Fruit fly (Drosophila melanogaster) whole organism, embryonic: ENCODE results near the gene CG46467.
A peak's percentile ranks its signal among the peaks of the same experiment; 100 is the strongest.

Experiments used
- Abd-B ChIP-seq: fragments of 200-800 bp; sonication (Bioruptor generic); optimal IDR thresholded peaks from 2 replicates; lab custom pipeline; 2018; ENCODE audit warnings: missing biosample characterization, mild to moderate bottlenecking, missing genetic modification characterization, moderate library complexity
- Asciz ChIP-seq: fragments of 200-800 bp; sonication (Bioruptor generic); optimal IDR thresholded peaks from 2 replicates; lab custom pipeline; 2017; ENCODE audit warnings: missing biosample characterization, mild to moderate bottlenecking, missing genetic modification characterization, missing genetic modification reagents
- Awh ChIP-seq: fragments of 200-800 bp; sonication (Bioruptor generic); IDR thresholded peaks from 2 replicates; pipeline ENCODE4, ENCODE4 v1.3.6; 2022; ENCODE audit warnings: missing biosample characterization, missing genetic modification characterization
- B-H2 ChIP-seq: fragments of 200-800 bp; sonication (Bioruptor generic); optimal IDR thresholded peaks from 2 replicates; lab custom pipeline; 2018; ENCODE audit warnings: missing biosample characterization, mild to moderate bottlenecking, missing genetic modification characterization
- CG12104 ChIP-seq: fragments of 200-800 bp; sonication (Bioruptor generic); optimal IDR thresholded peaks from 3 replicates; lab custom pipeline; 2016; ENCODE audit warnings: missing biosample characterization, missing genetic modification characterization
- CG12299 ChIP-seq: fragments of 200-800 bp; sonication (Bioruptor generic); optimal IDR thresholded peaks from 2 replicates; lab custom pipeline; 2018; ENCODE audit warnings: missing biosample characterization, mild to moderate bottlenecking, missing genetic modification characterization
- CG12391 ChIP-seq: fragments of 200-800 bp; sonication (Bioruptor generic); optimal IDR thresholded peaks from 3 replicates; lab custom pipeline; 2018; ENCODE audit warnings: missing biosample characterization, mild to moderate bottlenecking, missing genetic modification characterization, moderate library complexity
- CG13894 ChIP-seq: fragments of 200-800 bp; sonication (Bioruptor generic); optimal IDR thresholded peaks from 3 replicates; lab custom pipeline; 2018; ENCODE audit warnings: missing biosample characterization, mild to moderate bottlenecking, missing genetic modification characterization, moderate library complexity
- CG14441 ChIP-seq: fragments of 200-800 bp; sonication (Bioruptor generic); IDR thresholded peaks from 2 replicates; pipeline ENCODE4 v1.3.6; 2022; ENCODE audit warnings: missing biosample characterization, missing genetic modification characterization
- CG14965 ChIP-seq: fragments of 200-800 bp; sonication (Bioruptor generic); optimal IDR thresholded peaks from 2 replicates; lab custom pipeline; 2016; ENCODE audit warnings: missing biosample characterization, missing genetic modification characterization, borderline replicate concordance
- CG15514 ChIP-seq: fragments of 200-800 bp; sonication (Bioruptor generic); optimal IDR thresholded peaks from 3 replicates; lab custom pipeline; 2017; ENCODE audit warnings: missing biosample characterization, missing genetic modification characterization, mild to moderate bottlenecking, moderate library complexity, missing genetic modification reagents
- CG17186 ChIP-seq: fragments of 200-800 bp; sonication (Bioruptor generic); optimal IDR thresholded peaks from 3 replicates; lab custom pipeline; 2017; ENCODE audit warnings: missing biosample characterization, missing genetic modification reagents, missing genetic modification characterization
- CG18011 ChIP-seq: fragments of 200-800 bp; sonication (Bioruptor generic); optimal IDR thresholded peaks from 2 replicates; lab custom pipeline; 2017; ENCODE audit warnings: missing biosample characterization, missing genetic modification characterization, mild to moderate bottlenecking, moderate library complexity, missing genotype
- CG31441 ChIP-seq: fragments of 200-800 bp; sonication (Bioruptor generic); IDR thresholded peaks from 2 replicates; pipeline ENCODE4 v1.3.6; 2022; ENCODE audit warnings: missing biosample characterization, missing genetic modification characterization
- CG34224 ChIP-seq: fragments of 200-800 bp; sonication (Bioruptor generic); IDR thresholded peaks from 3 replicates; pipeline ENCODE4 v1.3.6; 2022; ENCODE audit warnings: missing biosample characterization, missing genetic modification characterization; ENCODE audit not compliant: partially characterized antibody
- CG4820 ChIP-seq: fragments of 200-800 bp; sonication (Bioruptor generic); optimal IDR thresholded peaks from 3 replicates; lab custom pipeline; 2016; ENCODE audit warnings: missing biosample characterization, missing genetic modification characterization
- CG6254 ChIP-seq: fragments of 200-800 bp; sonication (Bioruptor generic); optimal IDR thresholded peaks from 3 replicates; lab custom pipeline; 2017; ENCODE audit warnings: mild to moderate bottlenecking, missing biosample characterization, missing genetic modification reagents, missing genetic modification characterization
- CG6683 ChIP-seq: fragments of 200-800 bp; sonication (Bioruptor generic); optimal IDR thresholded peaks from 2 replicates; lab custom pipeline; 2017; ENCODE audit warnings: missing biosample characterization, mild to moderate bottlenecking, missing genetic modification characterization, missing genetic modification reagents
- Chrac-16 ChIP-seq: fragments of 200-800 bp; sonication (Bioruptor generic); optimal IDR thresholded peaks from 3 replicates; lab custom pipeline; 2016; ENCODE audit warnings: missing biosample characterization, missing genetic modification characterization
- Deaf1 ChIP-seq: fragments of 200-800 bp; optimal IDR thresholded peaks from 3 replicates; lab custom pipeline; 2019; ENCODE audit warnings: missing biosample characterization, mild to moderate bottlenecking, missing genetic modification characterization, moderate library complexity
- Hand ChIP-seq: fragments of 200-800 bp; sonication (Bioruptor generic); optimal IDR thresholded peaks from 2 replicates; lab custom pipeline; 2017; ENCODE audit warnings: mild to moderate bottlenecking, missing biosample characterization, missing genetic modification reagents, missing genetic modification characterization
- HmgZ ChIP-seq: fragments of 200-800 bp; sonication (Bioruptor generic); optimal IDR thresholded peaks from 2 replicates; lab custom pipeline; 2018; ENCODE audit warnings: missing biosample characterization, mild to moderate bottlenecking, missing genetic modification characterization
- Hr39 ChIP-seq: fragments of >200 bp; optimal IDR thresholded peaks from 2 replicates; lab custom pipeline; 2017
- Lim3 ChIP-seq: fragments of 200-800 bp; sonication (Bioruptor generic); IDR thresholded peaks from 2 replicates; pipeline ENCODE4 v1.3.6; 2022; ENCODE audit warnings: missing biosample characterization, missing genetic modification characterization
- Max ChIP-seq: fragments of 200-800 bp; sonication (Bioruptor generic); optimal IDR thresholded peaks from 2 replicates; lab custom pipeline; 2016; ENCODE audit warnings: missing biosample characterization, mild to moderate bottlenecking, missing genetic modification characterization
- Nf-YB ChIP-seq: fragments of 200-800 bp; sonication (Bioruptor generic); optimal IDR thresholded peaks from 3 replicates; lab custom pipeline; 2019; ENCODE audit warnings: missing biosample characterization, mild to moderate bottlenecking, missing genetic modification characterization, moderate library complexity
- Sox100B ChIP-seq: fragments of 200-800 bp; sonication (Bioruptor generic); optimal IDR thresholded peaks from 3 replicates; lab custom pipeline; 2018; ENCODE audit warnings: missing biosample characterization, mild to moderate bottlenecking, missing genetic modification characterization
- Tbp ChIP-seq: fragments of >200 bp; optimal IDR thresholded peaks from 2 replicates; lab custom pipeline; 2018; ENCODE audit warnings: missing biosample characterization, missing genetic modification characterization
- Usf ChIP-seq: fragments of 200-800 bp; sonication (Bioruptor generic); optimal IDR thresholded peaks from 2 replicates; lab custom pipeline; 2017; ENCODE audit warnings: missing genotype, missing biosample characterization, missing genetic modification characterization
- Xrp1 ChIP-seq: fragments of 200-800 bp; sonication (Bioruptor generic); IDR thresholded peaks from 2 replicates; pipeline ENCODE4 v1.3.6; 2022; ENCODE audit warnings: missing biosample characterization, missing genetic modification characterization
- bcd ChIP-seq: fragments of 200-800 bp; sonication (Bioruptor generic); optimal IDR thresholded peaks from 2 replicates; lab custom pipeline; 2017; ENCODE audit warnings: missing biosample characterization, mild to moderate bottlenecking, missing genetic modification characterization
- cad ChIP-seq: fragments of >200 bp; optimal IDR thresholded peaks from 2 replicates; lab custom pipeline; 2017; ENCODE audit warnings: missing biosample characterization, missing genetic modification characterization
- cas ChIP-seq: fragments of 200-800 bp; sonication (Bioruptor generic); IDR thresholded peaks from 2 replicates; pipeline ENCODE4 v1.3.6; 2022; ENCODE audit warnings: missing biosample characterization, missing genetic modification characterization
- cato ChIP-seq: fragments of 200-800 bp; sonication (Bioruptor generic); optimal IDR thresholded peaks from 2 replicates; lab custom pipeline; 2016; ENCODE audit warnings: missing biosample characterization, missing genetic modification characterization, borderline replicate concordance
- caup ChIP-seq: fragments of 200-800 bp; sonication (Bioruptor generic); optimal IDR thresholded peaks from 3 replicates; lab custom pipeline; 2017; ENCODE audit warnings: missing biosample characterization, mild to moderate bottlenecking, missing genetic modification characterization, moderate library complexity; ENCODE audit not compliant: severe bottlenecking
- chn ChIP-seq: fragments of 200-800 bp; sonication (Bioruptor generic); optimal IDR thresholded peaks from 2 replicates; lab custom pipeline; 2016; ENCODE audit warnings: missing biosample characterization, missing genetic modification characterization
- danr ChIP-seq: fragments of 200-800 bp; sonication (Bioruptor generic); IDR thresholded peaks from 2 replicates; pipeline ENCODE4 v1.3.6; 2022; ENCODE audit warnings: missing biosample characterization, missing genetic modification characterization
- disco-r ChIP-seq: fragments of 200-800 bp; sonication (Bioruptor generic); optimal IDR thresholded peaks from 2 replicates; lab custom pipeline; 2016; ENCODE audit warnings: missing biosample characterization, missing genetic modification characterization
- dpn ChIP-seq, 2 experiments: fragments of 200-800 bp; sonication (Bioruptor generic); optimal IDR thresholded peaks; 3 replicates each; lab custom pipeline; 2016; ENCODE audit warnings: missing biosample characterization in 2 of 2, missing genetic modification characterization in 2 of 2
- gfzf ChIP-seq: fragments of 200-800 bp; sonication (Bioruptor generic); optimal IDR thresholded peaks from 2 replicates; lab custom pipeline; 2016; ENCODE audit warnings: missing biosample characterization, mild to moderate bottlenecking, missing genetic modification characterization, moderate library complexity
- hb ChIP-seq: fragments of 200-800 bp; sonication (Bioruptor generic); IDR thresholded peaks from 3 replicates; pipeline ENCODE4 v1.3.6; 2022; ENCODE audit warnings: missing biosample characterization, missing genetic modification characterization; ENCODE audit not compliant: partially characterized antibody
- lov ChIP-seq, 2 experiments: fragments of 200-800 bp in 1 of 2; fragments of >200 bp in 1 of 2; sonication (Bioruptor generic) in 1 of 2; IDR thresholded peaks in 1 of 2; optimal IDR thresholded peaks in 1 of 2; 2 replicates in 1 of 2; 3 replicates in 1 of 2; pipeline versions ENCODE4 v1.3.6 to Lab custom; 2017 to 2022; ENCODE audit warnings: missing biosample characterization in 1 of 2, missing genetic modification characterization in 1 of 2
- oc ChIP-seq: fragments of 200-800 bp; sonication (Bioruptor generic); optimal IDR thresholded peaks from 2 replicates; lab custom pipeline; 2018; ENCODE audit warnings: missing biosample characterization, mild to moderate bottlenecking, missing genetic modification characterization, moderate library complexity
- ro ChIP-seq: fragments of 200-800 bp; sonication (Bioruptor generic); IDR thresholded peaks from 2 replicates; pipeline ENCODE4 v1.3.6; 2022; ENCODE audit warnings: missing biosample characterization, missing genetic modification characterization
- sd ChIP-seq: fragments of 200-800 bp; sonication (Bioruptor generic); optimal IDR thresholded peaks from 3 replicates; lab custom pipeline; 2018; ENCODE audit warnings: missing biosample characterization, mild to moderate bottlenecking, missing genetic modification characterization, moderate library complexity
- so ChIP-seq: fragments of 200-800 bp; sonication (Bioruptor generic); IDR thresholded peaks from 3 replicates; pipeline ENCODE4 v1.3.6; 2022; ENCODE audit warnings: missing biosample characterization, missing genetic modification characterization
- ssp ChIP-seq: fragments of 200-800 bp; sonication (Bioruptor generic); IDR thresholded peaks from 2 replicates; pipeline ENCODE4 v1.3.6; 2022; ENCODE audit warnings: missing biosample characterization, missing genetic modification characterization
- toy ChIP-seq: fragments of 200-800 bp; sonication (Bioruptor generic); IDR thresholded peaks from 2 replicates; pipeline ENCODE4 v1.3.6; 2022; ENCODE audit warnings: missing biosample characterization, missing genetic modification characterization
- trh ChIP-seq: fragments of 200-800 bp; sonication (Bioruptor generic); optimal IDR thresholded peaks from 2 replicates; lab custom pipeline; 2016; ENCODE audit warnings: missing biosample characterization, missing genetic modification characterization

Gene CG46467

dm6 chr3R:9939333-9939979, 65.0 kb downstream of the CG46467 start (continued):
- TF ChIP-seq hb (GFP tag; lab: Robert Waterston, UW): 0 out of 3 replicates have a peak, but pooled peaks have one; percentile 34
- TF ChIP-seq Lim3 (GFP tag; lab: Robert Waterston, UW): no peak
- no peak for TF ChIP-seq Hr39 (lab: Kevin White, UChicago)
- peak; percentile 23 for TF ChIP-seq B-H2 (GFP tag; lab: Kevin White, UChicago)
- TF ChIP-seq Abd-B (GFP tag; lab: Kevin White, UChicago): no peak
- TF ChIP-seq ssp (GFP tag; lab: Robert Waterston, UW): no peak
- peak; percentile 66 for TF ChIP-seq sd (tag; lab: Kevin White, UChicago)
- peak; percentile 13 for TF ChIP-seq CG15514 (GFP tag; lab: Kevin White, UChicago)
- TF ChIP-seq cad (GFP tag; lab: Kevin White, UChicago): no peak
- no peak for TF ChIP-seq CG14965 (GFP tag; lab: Kevin White, UChicago)
- peak; percentile 18; the same call in 1 of the 3 replicates for TF ChIP-seq CG34224 (GFP tag; lab: Robert Waterston, UW)
- peak; percentile 63 for TF ChIP-seq CG13894 (tag; lab: Kevin White, UChicago)
- no peak for TF ChIP-seq Usf
- TF ChIP-seq ro: no peak
- TF ChIP-seq bcd (GFP tag; lab: Kevin White, UChicago): no peak
- TF ChIP-seq Sox100B (GFP tag; lab: Kevin White, UChicago): no peak
- no peak for TF ChIP-seq gfzf (GFP tag; lab: Kevin White, UChicago)
- TF ChIP-seq lov (optimal IDR thresholded peaks at IDR 0.05; lab: Kevin White, UChicago): no peak
- no peak for TF ChIP-seq lov (GFP tag; IDR thresholded peaks at IDR 0.05; lab: Robert Waterston, UW)
- TF ChIP-seq dpn (GFP tag; optimal IDR thresholded peaks at IDR 0.05; lab: Kevin White, UChicago): no peak
- TF ChIP-seq CG12391 (tag; lab: Kevin White, UChicago): no peak
- TF ChIP-seq CG14441: peak; percentile 21; the same call in 1 of the 2 replicates
- no peak for TF ChIP-seq Xrp1
- TF ChIP-seq HmgZ: peak; percentile 43
- TF ChIP-seq so (GFP tag; lab: Robert Waterston, UW): no peak
- TF ChIP-seq Tbp (GFP tag; lab: Kevin White, UChicago): no peak
- TF ChIP-seq chn (GFP tag; lab: Kevin White, UChicago): no peak
- TF ChIP-seq Nf-YB (GFP tag; lab: Kevin White, UChicago): no peak
- no peak for TF ChIP-seq oc (tag; lab: Kevin White, UChicago)
- no peak for TF ChIP-seq CG6683 (GFP tag; lab: Kevin White, UChicago)
- no peak for TF ChIP-seq Asciz (GFP tag; lab: Kevin White, UChicago)
- TF ChIP-seq CG18011 (GFP tag; lab: Kevin White, UChicago): no peak
- TF ChIP-seq Hand: no peak
- TF ChIP-seq CG6254 (GFP tag; lab: Kevin White, UChicago): no peak
- TF ChIP-seq Awh (GFP tag; lab: Robert Waterston, UW): no peak
- no peak for TF ChIP-seq Max (GFP tag; lab: Kevin White, UChicago)
- no peak for TF ChIP-seq CG31441
- TF ChIP-seq toy: no peak
- TF ChIP-seq CG12299 (tag; lab: Kevin White, UChicago): no peak
- no peak for TF ChIP-seq CG4820 (GFP tag; lab: Kevin White, UChicago)
- TF ChIP-seq CG17186: no peak
- TF ChIP-seq cato (GFP tag; lab: Kevin White, UChicago): no peak
- TF ChIP-seq Chrac-16 (GFP tag; lab: Kevin White, UChicago): no peak
- TF ChIP-seq cas (GFP tag; lab: Robert Waterston, UW): 0 out of 2 replicates have a peak, but pooled peaks have one; percentile 10
- TF ChIP-seq trh: no peak
- no peak for TF ChIP-seq disco-r
- TF ChIP-seq CG12104: no peak
- no peak for TF ChIP-seq danr (GFP tag; lab: Robert Waterston, UW)
- TF ChIP-seq caup (GFP tag; lab: Kevin White, UChicago): peak; percentile 35
- peak; percentile 9 for TF ChIP-seq Deaf1 (tag; lab: Kevin White, UChicago)
